Fruit fly (Drosophila melanogaster) whole organism, wandering third instar larva: ENCODE data around the gene PsGEF.
A peak's percentile ranks its signal among the peaks of the same experiment; 100 is the strongest.

Experiments
- Sp1 ChIP-seq: fragments of 200-800 bp; sonication (Bioruptor generic); optimal IDR thresholded peaks from 3 replicates; lab custom pipeline; 2019; ENCODE audit warnings: missing biosample characterization, mild to moderate bottlenecking, missing genetic modification characterization, moderate library complexity
- lola ChIP-seq: fragments of >200 bp; optimal IDR thresholded peaks from 2 replicates; lab custom pipeline; 2017; ENCODE audit warnings: missing biosample characterization, missing genetic modification characterization

- TF ChIP-seq lola (GFP tag; lab: Kevin White, UChicago) (no peak), Sp1 (GFP tag; lab: Kevin White, UChicago) (peak; percentile 95)
Observed at dm6 chrX:2321900-2322555, 65.4 kb downstream of the PsGEF start.
